Fruit fly (Drosophila melanogaster) whole organism, embryonic: Measurements from ENCODE around the gene haf.

Source experiments
- Adf1 ChIP-seq: fragments of 200-800 bp; sonication (Bioruptor generic); IDR thresholded peaks from 2 replicates; pipeline ENCODE4 v1.3.6; 2022; ENCODE audit warnings: missing biosample characterization, missing genetic modification characterization
- Antp ChIP-seq: fragments of 200-800 bp; sonication (Bioruptor generic); optimal IDR thresholded peaks from 3 replicates; lab custom pipeline; 2016; ENCODE audit warnings: missing biosample characterization, missing genetic modification characterization
- Atf-2 ChIP-seq: fragments of 200-800 bp; sonication (Bioruptor generic); optimal IDR thresholded peaks from 2 replicates; lab custom pipeline; 2016; ENCODE audit warnings: missing biosample characterization, missing genetic modification characterization
- CG10147 ChIP-seq: fragments of 200-800 bp; sonication (Bioruptor generic); optimal IDR thresholded peaks from 2 replicates; lab custom pipeline; 2019; ENCODE audit warnings: missing biosample characterization, mild to moderate bottlenecking, missing genetic modification characterization, moderate library complexity
- CG10267 ChIP-seq: fragments of 200-800 bp; sonication (Bioruptor generic); optimal IDR thresholded peaks from 2 replicates; lab custom pipeline; 2018; ENCODE audit warnings: missing biosample characterization, mild to moderate bottlenecking, missing genetic modification characterization, moderate library complexity
- CG12219 ChIP-seq: fragments of 200-800 bp; sonication (Bioruptor generic); optimal IDR thresholded peaks from 3 replicates; lab custom pipeline; 2018; ENCODE audit warnings: missing biosample characterization, mild to moderate bottlenecking, missing genetic modification characterization
- CG13287 ChIP-seq: fragments of 200-800 bp; sonication (Bioruptor generic); IDR thresholded peaks from 2 replicates; pipeline ENCODE4 v1.3.6; 2022; ENCODE audit warnings: missing biosample characterization, missing genetic modification characterization; ENCODE audit not compliant: partially characterized antibody
- CG14050 ChIP-seq: fragments of 200-800 bp; sonication (Bioruptor generic); IDR thresholded peaks from 3 replicates; pipeline ENCODE4 v1.3.6; 2022; ENCODE audit warnings: missing biosample characterization, missing genetic modification characterization
- CG15073 ChIP-seq: fragments of 200-800 bp; sonication (Bioruptor generic); optimal IDR thresholded peaks from 2 replicates; lab custom pipeline; 2016; ENCODE audit warnings: missing biosample characterization, missing genetic modification characterization
- CG16779 ChIP-seq: fragments of 200-800 bp; sonication (Bioruptor generic); IDR thresholded peaks from 2 replicates; pipeline ENCODE4 v1.3.6; 2022; ENCODE audit warnings: missing biosample characterization, missing genetic modification characterization
- CG17328 ChIP-seq: fragments of 200-800 bp; sonication (Bioruptor generic); IDR thresholded peaks from 2 replicates; pipeline ENCODE4 v1.3.6; 2022; ENCODE audit warnings: missing biosample characterization, missing genetic modification characterization
- CG17568 ChIP-seq: fragments of 200-800 bp; sonication (Bioruptor generic); optimal IDR thresholded peaks from 2 replicates; lab custom pipeline; 2018; ENCODE audit warnings: missing biosample characterization, mild to moderate bottlenecking, missing genetic modification characterization, moderate library complexity
- CG1792 ChIP-seq: fragments of 200-800 bp; sonication (Bioruptor generic); optimal IDR thresholded peaks from 2 replicates; lab custom pipeline; 2016; ENCODE audit warnings: missing biosample characterization, missing genetic modification characterization
- CG2129 ChIP-seq: fragments of 200-800 bp; sonication (Bioruptor generic); IDR thresholded peaks from 2 replicates; pipeline ENCODE4 v1.3.6; 2022; ENCODE audit warnings: missing biosample characterization, missing genetic modification characterization; ENCODE audit not compliant: partially characterized antibody
- CG3163 ChIP-seq: fragments of 200-800 bp; sonication (Bioruptor generic); optimal IDR thresholded peaks from 3 replicates; lab custom pipeline; 2016; ENCODE audit warnings: missing biosample characterization, missing genetic modification characterization
- CG34422 ChIP-seq: fragments of 200-800 bp; sonication (Bioruptor generic); IDR thresholded peaks from 3 replicates; pipeline ENCODE4 v1.3.6; 2022; ENCODE audit warnings: missing biosample characterization, missing genetic modification characterization
- CG4617 ChIP-seq: fragments of 200-800 bp; sonication (Bioruptor generic); optimal IDR thresholded peaks from 3 replicates; lab custom pipeline; 2016; ENCODE audit warnings: missing biosample characterization, missing genetic modification characterization, borderline replicate concordance
- CG4707 ChIP-seq: fragments of 200-800 bp; sonication (Bioruptor generic); optimal IDR thresholded peaks from 2 replicates; lab custom pipeline; 2018; ENCODE audit warnings: missing biosample characterization, mild to moderate bottlenecking, missing genetic modification characterization, moderate library complexity
- CG7928 ChIP-seq: fragments of 200-800 bp; sonication (Bioruptor generic); optimal IDR thresholded peaks from 2 replicates; lab custom pipeline; 2017; ENCODE audit warnings: missing biosample characterization, mild to moderate bottlenecking, missing genetic modification characterization
- CG8924 ChIP-seq: fragments of 200-800 bp; optimal IDR thresholded peaks from 3 replicates; lab custom pipeline; 2019; ENCODE audit warnings: missing biosample characterization, mild to moderate bottlenecking, missing genetic modification characterization, moderate library complexity
- CG9609 ChIP-seq: fragments of 200-800 bp; sonication (Bioruptor generic); optimal IDR thresholded peaks from 3 replicates; lab custom pipeline; 2016; ENCODE audit warnings: missing biosample characterization, missing genetic modification characterization
- CG9727 ChIP-seq: fragments of 200-800 bp; sonication (Bioruptor generic); optimal IDR thresholded peaks from 3 replicates; lab custom pipeline; 2017; ENCODE audit warnings: missing biosample characterization, mild to moderate bottlenecking, missing genetic modification characterization
- CG9817 ChIP-seq: fragments of 200-800 bp; sonication (Bioruptor generic); optimal IDR thresholded peaks from 2 replicates; lab custom pipeline; 2018; ENCODE audit warnings: missing biosample characterization, mild to moderate bottlenecking, missing genetic modification characterization, moderate library complexity
- Dfd ChIP-seq, 2 experiments: fragments of >200 bp; optimal IDR thresholded peaks; 2 replicates each; lab custom pipeline; 2017; ENCODE audit warnings: missing biosample characterization in 2 of 2, missing genetic modification characterization in 2 of 2
- Doc3 ChIP-seq: fragments of 200-800 bp; sonication (Bioruptor generic); IDR thresholded peaks from 3 replicates; pipeline ENCODE4 v1.3.6; 2022; ENCODE audit warnings: missing biosample characterization, missing genetic modification characterization; ENCODE audit not compliant: partially characterized antibody
- ERR ChIP-seq: fragments of 200-800 bp; sonication (Bioruptor generic); optimal IDR thresholded peaks from 2 replicates; lab custom pipeline; 2016; ENCODE audit warnings: missing biosample characterization, missing genetic modification characterization
- Eip74EF ChIP-seq, 2 experiments: fragments of 200-800 bp in 1 of 2; fragments of >200 bp in 1 of 2; sonication (Bioruptor generic) in 1 of 2; optimal IDR thresholded peaks; 2 replicates each; lab custom pipeline; 2017 to 2019; ENCODE audit warnings: missing biosample characterization in 2 of 2, missing genetic modification characterization in 2 of 2, mild to moderate bottlenecking in 1 of 2, moderate library complexity in 1 of 2
- Ets65A ChIP-seq: fragments of 200-800 bp; sonication (Bioruptor generic); peaks from one replicate; lab custom pipeline; 2016; ENCODE audit warnings: missing biosample characterization, missing genetic modification characterization
- H2.0 ChIP-seq: fragments of 200-800 bp; sonication (Bioruptor generic); IDR thresholded peaks from 2 replicates; pipeline ENCODE4 v1.3.6; 2022; ENCODE audit warnings: missing biosample characterization, missing genetic modification characterization
- HLH4C ChIP-seq: fragments of 200-800 bp; sonication (Bioruptor generic); IDR thresholded peaks from 3 replicates; pipeline ENCODE4 v1.3.6; 2022; ENCODE audit warnings: missing biosample characterization, missing genetic modification characterization; ENCODE audit not compliant: partially characterized antibody
- HmgZ ChIP-seq: fragments of 200-800 bp; sonication (Bioruptor generic); optimal IDR thresholded peaks from 2 replicates; lab custom pipeline; 2018; ENCODE audit warnings: missing biosample characterization, mild to moderate bottlenecking, missing genetic modification characterization
- Hsf ChIP-seq: fragments of 200-800 bp; sonication (Bioruptor generic); optimal IDR thresholded peaks from 3 replicates; lab custom pipeline; 2016; ENCODE audit warnings: missing biosample characterization, missing genetic modification characterization
- Kr ChIP-seq: fragments of 200-800 bp; sonication (Bioruptor generic); optimal IDR thresholded peaks from 2 replicates; lab custom pipeline; 2017; ENCODE audit warnings: missing biosample characterization, mild to moderate bottlenecking, missing genetic modification characterization
- NK7.1 ChIP-seq: fragments of 200-800 bp; sonication (Bioruptor generic); optimal IDR thresholded peaks from 3 replicates; lab custom pipeline; 2016; ENCODE audit warnings: missing biosample characterization, missing genetic modification characterization
- ash1 ChIP-seq: fragments of 200-800 bp; sonication (Bioruptor generic); optimal IDR thresholded peaks from 2 replicates; lab custom pipeline; 2018; ENCODE audit warnings: missing biosample characterization, mild to moderate bottlenecking, missing genetic modification characterization
- cg ChIP-seq: fragments of 200-800 bp; sonication (Bioruptor generic); optimal IDR thresholded peaks from 3 replicates; lab custom pipeline; 2019; ENCODE audit warnings: missing biosample characterization, mild to moderate bottlenecking, missing genetic modification characterization, moderate library complexity
- chif ChIP-seq, 2 experiments: fragments of 200-800 bp; sonication (Bioruptor generic); optimal IDR thresholded peaks; 3 replicates each; lab custom pipeline; 2016; ENCODE audit warnings: missing biosample characterization in 2 of 2, missing genetic modification characterization in 2 of 2
- corto ChIP-seq: fragments of 200-800 bp; sonication (Bioruptor generic); optimal IDR thresholded peaks from 2 replicates; lab custom pipeline; 2016; ENCODE audit warnings: missing biosample characterization, mild to moderate bottlenecking, missing genetic modification characterization, moderate library complexity
- crp ChIP-seq, 2 experiments: fragments of 200-800 bp; sonication (Bioruptor generic); optimal IDR thresholded peaks; 2 replicates in 1 of 2; 3 replicates in 1 of 2; lab custom pipeline; 2017; ENCODE audit warnings: missing biosample characterization in 2 of 2, missing genetic modification characterization in 2 of 2, mild to moderate bottlenecking in 1 of 2, moderate library complexity in 1 of 2
- emc ChIP-seq: fragments of 200-800 bp; sonication (Bioruptor generic); optimal IDR thresholded peaks from 2 replicates; lab custom pipeline; 2016; ENCODE audit warnings: missing biosample characterization, missing genetic modification characterization
- ewg ChIP-seq: fragments of 200-800 bp; sonication (Bioruptor generic); optimal IDR thresholded peaks from 3 replicates; lab custom pipeline; 2017; ENCODE audit warnings: mild to moderate bottlenecking, missing biosample characterization, missing genetic modification reagents, missing genetic modification characterization
- gce ChIP-seq: fragments of 200-800 bp; sonication (Bioruptor generic); IDR thresholded peaks from 3 replicates; pipeline ENCODE4 v1.3.6; 2022; ENCODE audit warnings: missing biosample characterization, missing genetic modification characterization
- gem ChIP-seq: fragments of 200-800 bp; sonication (Bioruptor generic); optimal IDR thresholded peaks from 2 replicates; lab custom pipeline; 2019; ENCODE audit warnings: missing biosample characterization, mild to moderate bottlenecking, missing genetic modification characterization, moderate library complexity
- insv ChIP-seq, 2 experiments: fragments of 200-800 bp; sonication (Bioruptor generic); optimal IDR thresholded peaks; 3 replicates each; lab custom pipeline; 2016 to 2018; ENCODE audit warnings: missing biosample characterization in 2 of 2, missing genetic modification characterization in 2 of 2
- nmo ChIP-seq: fragments of 200-800 bp; sonication (Bioruptor generic); optimal IDR thresholded peaks from 2 replicates; lab custom pipeline; 2018; ENCODE audit warnings: missing biosample characterization, mild to moderate bottlenecking, missing genetic modification characterization, moderate library complexity
- nom ChIP-seq: fragments of 200-800 bp; sonication (Bioruptor generic); optimal IDR thresholded peaks from 2 replicates; lab custom pipeline; 2017; ENCODE audit warnings: missing biosample characterization, missing genetic modification characterization, mild to moderate bottlenecking, moderate library complexity, missing genetic modification reagents
- pum ChIP-seq: fragments of 200-800 bp; sonication (Bioruptor generic); optimal IDR thresholded peaks from 2 replicates; lab custom pipeline; 2016; ENCODE audit warnings: missing biosample characterization, missing genetic modification characterization
- sd ChIP-seq: fragments of 200-800 bp; sonication (Bioruptor generic); optimal IDR thresholded peaks from 3 replicates; lab custom pipeline; 2018; ENCODE audit warnings: missing biosample characterization, mild to moderate bottlenecking, missing genetic modification characterization, moderate library complexity
- sima ChIP-seq: fragments of 200-800 bp; sonication (Bioruptor generic); optimal IDR thresholded peaks from 2 replicates; lab custom pipeline; 2016; ENCODE audit warnings: missing biosample characterization, missing genetic modification characterization
- sna ChIP-seq: fragments of 200-800 bp; sonication (Bioruptor generic); IDR thresholded peaks from 2 replicates; pipeline ENCODE4 v1.3.6; 2022; ENCODE audit warnings: missing biosample characterization, missing genetic modification characterization; ENCODE audit not compliant: partially characterized antibody
- trh ChIP-seq: fragments of 200-800 bp; sonication (Bioruptor generic); optimal IDR thresholded peaks from 2 replicates; lab custom pipeline; 2016; ENCODE audit warnings: missing biosample characterization, missing genetic modification characterization

The haf gene

dm6 chr2L:1636520-1636919 lies 81.6 kb downstream of the haf start (continued):
- TF ChIP-seq CG15073 (GFP tag; lab: Kevin White, UChicago): no peak
- TF ChIP-seq Dfd (GFP tag; optimal IDR thresholded peaks at IDR 0.05; lab: Kevin White, UChicago): no peak
- TF ChIP-seq emc (GFP tag; lab: Kevin White, UChicago): no peak
- no peak for TF ChIP-seq corto
- no peak for TF ChIP-seq NK7.1 (GFP tag; lab: Kevin White, UChicago)
- no peak for TF ChIP-seq ash1
- TF ChIP-seq Adf1: peak; percentile 20; the same call in 1 of the 2 replicates
- TF ChIP-seq chif (GFP tag; optimal IDR thresholded peaks at IDR 0.05; lab: Kevin White, UChicago): no peak
- no peak for TF ChIP-seq crp (GFP tag; optimal IDR thresholded peaks at IDR 0.05; lab: Kevin White, UChicago)
- TF ChIP-seq HLH4C: no peak
- TF ChIP-seq sd (tag; lab: Kevin White, UChicago): peak; percentile 89
- no peak for TF ChIP-seq Kr (GFP tag; lab: Kevin White, UChicago)
- no peak for TF ChIP-seq CG8924 (tag; lab: Kevin White, UChicago)
- peak; percentile 41 for TF ChIP-seq HmgZ (tag; lab: Kevin White, UChicago)
- TF ChIP-seq H2.0: no peak
- TF ChIP-seq CG17328 (GFP tag; lab: Robert Waterston, UW): no peak
- no peak for TF ChIP-seq Antp (GFP tag; lab: Kevin White, UChicago)
- TF ChIP-seq CG17568: no peak
- no peak for TF ChIP-seq CG9817 (tag; lab: Kevin White, UChicago)
- peak; percentile 76 for TF ChIP-seq cg
- TF ChIP-seq gce (GFP tag; lab: Robert Waterston, UW): no peak
- TF ChIP-seq CG2129 (GFP tag; lab: Robert Waterston, UW): no peak
- no peak for TF ChIP-seq CG7928 (GFP tag; lab: Kevin White, UChicago)
- no peak for TF ChIP-seq CG12219 (GFP tag; lab: Kevin White, UChicago)
- TF ChIP-seq CG16779 (GFP tag; lab: Robert Waterston, UW): no peak
- no peak for TF ChIP-seq Ets65A (GFP tag; lab: Kevin White, UChicago)
- no peak for TF ChIP-seq insv (GFP tag; optimal IDR thresholded peaks at IDR 0.05; lab: Kevin White, UChicago)
- no peak for TF ChIP-seq CG1792 (GFP tag; lab: Kevin White, UChicago)
- no peak for TF ChIP-seq ewg (GFP tag; lab: Kevin White, UChicago)
- TF ChIP-seq CG14050: no peak
- TF ChIP-seq CG34422: no peak
- TF ChIP-seq sima (GFP tag; lab: Kevin White, UChicago): no peak
- no peak for TF ChIP-seq nmo (GFP tag; lab: Kevin White, UChicago)
- no peak for TF ChIP-seq CG10267 (tag; lab: Kevin White, UChicago)
- TF ChIP-seq CG4707: no peak
- no peak for TF ChIP-seq CG3163 (GFP tag; lab: Kevin White, UChicago)
- no peak for TF ChIP-seq sna (GFP tag; lab: Robert Waterston, UW)
- TF ChIP-seq Atf-2 (GFP tag; lab: Kevin White, UChicago): no peak
- TF ChIP-seq CG4617 (GFP tag; lab: Kevin White, UChicago): no peak
- no peak for TF ChIP-seq gem (tag; lab: Kevin White, UChicago)
- TF ChIP-seq CG9727 (GFP tag; lab: Kevin White, UChicago): no peak
- no peak for TF ChIP-seq nom
- TF ChIP-seq CG10147 (GFP tag; lab: Kevin White, UChicago): no peak
- TF ChIP-seq Doc3 (GFP tag; lab: Robert Waterston, UW): no peak
- no peak for TF ChIP-seq ERR (GFP tag; lab: Kevin White, UChicago)
- no peak for TF ChIP-seq CG13287 (GFP tag; lab: Robert Waterston, UW)
- no peak for TF ChIP-seq pum (GFP tag; lab: Kevin White, UChicago)
- peak in 1 of 2 experiments; percentile 96 for TF ChIP-seq Eip74EF (GFP tag; optimal IDR thresholded peaks at IDR 0.05; lab: Kevin White, UChicago)
- TF ChIP-seq trh (GFP tag; lab: Kevin White, UChicago): no peak
- TF ChIP-seq CG9609 (GFP tag; lab: Kevin White, UChicago): no peak
- TF ChIP-seq Hsf (GFP tag; lab: Kevin White, UChicago): no peak
